Fruit fly (Drosophila melanogaster) whole organism, embryonic: ENCODE results near the gene CG1142.
A peak's percentile ranks its signal among the peaks of the same experiment; 100 is the strongest.

Experiments
- Ada2b ChIP-seq: fragments of 200-800 bp; sonication (Bioruptor generic); IDR thresholded peaks from 2 replicates; pipeline ENCODE4 v1.3.6; 2022; ENCODE audit warnings: missing biosample characterization, missing genetic modification characterization
- Antp ChIP-seq: fragments of 200-800 bp; sonication (Bioruptor generic); optimal IDR thresholded peaks from 3 replicates; lab custom pipeline; 2016; ENCODE audit warnings: missing biosample characterization, missing genetic modification characterization
- CG10209 ChIP-seq: fragments of 200-800 bp; sonication (Bioruptor generic); optimal IDR thresholded peaks from 3 replicates; lab custom pipeline; 2017; ENCODE audit warnings: missing biosample characterization, mild to moderate bottlenecking, missing genetic modification characterization, missing genetic modification reagents
- CG11093 ChIP-seq: fragments of 200-800 bp; sonication (Bioruptor generic); IDR thresholded peaks from 3 replicates; pipeline ENCODE4 v1.3.6; 2022; ENCODE audit warnings: missing biosample characterization, missing genetic modification characterization
- CG11695 ChIP-seq: fragments of 200-800 bp; sonication (Bioruptor generic); IDR thresholded peaks from 3 replicates; pipeline ENCODE4 v1.3.6; 2022; ENCODE audit warnings: missing biosample characterization, missing genetic modification characterization
- CG12942 ChIP-seq: fragments of 200-800 bp; sonication (Bioruptor generic); optimal IDR thresholded peaks from 3 replicates; lab custom pipeline; 2016; ENCODE audit warnings: missing biosample characterization, missing genetic modification characterization
- CG14050 ChIP-seq: fragments of 200-800 bp; sonication (Bioruptor generic); IDR thresholded peaks from 3 replicates; pipeline ENCODE4 v1.3.6; 2022; ENCODE audit warnings: missing biosample characterization, missing genetic modification characterization
- CG15269 ChIP-seq: fragments of 200-800 bp; sonication (Bioruptor generic); optimal IDR thresholded peaks from 2 replicates; lab custom pipeline; 2018; ENCODE audit warnings: missing biosample characterization, mild to moderate bottlenecking, missing genetic modification characterization, moderate library complexity
- CG1602 ChIP-seq: fragments of 200-800 bp; sonication (Bioruptor generic); optimal IDR thresholded peaks from 3 replicates; lab custom pipeline; 2016; ENCODE audit warnings: missing biosample characterization, missing genetic modification characterization
- CG1603 ChIP-seq: fragments of 200-800 bp; sonication (Bioruptor generic); optimal IDR thresholded peaks from 2 replicates; lab custom pipeline; 2019; ENCODE audit warnings: missing biosample characterization, mild to moderate bottlenecking, missing genetic modification characterization, moderate library complexity
- CG17359 ChIP-seq: fragments of 200-800 bp; sonication (Bioruptor generic); optimal IDR thresholded peaks from 3 replicates; lab custom pipeline; 2018; ENCODE audit warnings: missing biosample characterization, mild to moderate bottlenecking, missing genetic modification characterization, moderate library complexity
- CG17385 ChIP-seq: fragments of 200-800 bp; sonication (Bioruptor generic); optimal IDR thresholded peaks from 3 replicates; lab custom pipeline; 2018; ENCODE audit warnings: missing biosample characterization, mild to moderate bottlenecking, missing genetic modification characterization
- CG18262 ChIP-seq: fragments of 200-800 bp; optimal IDR thresholded peaks from 3 replicates; lab custom pipeline; 2019; ENCODE audit warnings: missing biosample characterization, mild to moderate bottlenecking, missing genetic modification characterization, moderate library complexity
- CG18619 ChIP-seq: fragments of 200-800 bp; sonication (Bioruptor generic); optimal IDR thresholded peaks from 3 replicates; lab custom pipeline; 2017; ENCODE audit warnings: missing biosample characterization, mild to moderate bottlenecking, missing genetic modification characterization
- CG3847 ChIP-seq: fragments of 200-800 bp; sonication (Bioruptor generic); IDR thresholded peaks from 2 replicates; pipeline ENCODE4 v1.3.6; 2022; ENCODE audit warnings: missing biosample characterization, missing genetic modification characterization
- CG3995 ChIP-seq: fragments of 200-800 bp; sonication (Bioruptor generic); optimal IDR thresholded peaks from 3 replicates; lab custom pipeline; 2016; ENCODE audit warnings: missing biosample characterization, missing genetic modification characterization
- CG5180 ChIP-seq: fragments of 200-800 bp; sonication (Bioruptor generic); optimal IDR thresholded peaks from 3 replicates; lab custom pipeline; 2017; ENCODE audit warnings: missing biosample characterization, missing genetic modification characterization, mild to moderate bottlenecking, moderate library complexity, missing genetic modification reagents
- CG6765 ChIP-seq: fragments of 200-800 bp; sonication (Bioruptor generic); optimal IDR thresholded peaks from 3 replicates; lab custom pipeline; 2017; ENCODE audit warnings: missing biosample characterization, mild to moderate bottlenecking, missing genetic modification characterization
- CG6791 ChIP-seq: fragments of 200-800 bp; sonication (Bioruptor generic); IDR thresholded peaks from 3 replicates; pipeline ENCODE4 v1.3.6; 2022; ENCODE audit warnings: missing biosample characterization, missing genetic modification characterization; ENCODE audit not compliant: partially characterized antibody
- CG7372 ChIP-seq: fragments of 200-800 bp; sonication (Bioruptor generic); IDR thresholded peaks from 2 replicates; pipeline ENCODE4 v1.3.6; 2022; ENCODE audit warnings: missing biosample characterization, missing genetic modification characterization
- CG8924 ChIP-seq: fragments of 200-800 bp; optimal IDR thresholded peaks from 3 replicates; lab custom pipeline; 2019; ENCODE audit warnings: missing biosample characterization, mild to moderate bottlenecking, missing genetic modification characterization, moderate library complexity
- Eip74EF ChIP-seq, 2 experiments: fragments of 200-800 bp in 1 of 2; fragments of >200 bp in 1 of 2; sonication (Bioruptor generic) in 1 of 2; optimal IDR thresholded peaks; 2 replicates each; lab custom pipeline; 2017 to 2019; ENCODE audit warnings: missing biosample characterization in 2 of 2, missing genetic modification characterization in 2 of 2, mild to moderate bottlenecking in 1 of 2, moderate library complexity in 1 of 2
- Fer1 ChIP-seq: fragments of 200-800 bp; sonication (Bioruptor generic); optimal IDR thresholded peaks from 2 replicates; lab custom pipeline; 2017; ENCODE audit warnings: missing biosample characterization, mild to moderate bottlenecking, missing genetic modification characterization
- Fer2 ChIP-seq: fragments of 200-800 bp; sonication (Bioruptor generic); optimal IDR thresholded peaks from 2 replicates; lab custom pipeline; 2018; ENCODE audit warnings: missing biosample characterization, mild to moderate bottlenecking, missing genetic modification characterization, moderate library complexity
- Mad ChIP-seq: fragments of 200-800 bp; sonication (Bioruptor generic); optimal IDR thresholded peaks from 2 replicates; lab custom pipeline; 2016; ENCODE audit warnings: missing biosample characterization, missing genetic modification characterization
- Max ChIP-seq: fragments of 200-800 bp; sonication (Bioruptor generic); optimal IDR thresholded peaks from 2 replicates; lab custom pipeline; 2016; ENCODE audit warnings: missing biosample characterization, mild to moderate bottlenecking, missing genetic modification characterization
- Oli ChIP-seq: fragments of 200-800 bp; sonication (Bioruptor generic); optimal IDR thresholded peaks from 2 replicates; lab custom pipeline; 2018; ENCODE audit warnings: missing biosample characterization, mild to moderate bottlenecking, missing genetic modification characterization, moderate library complexity
- Side ChIP-seq: fragments of 200-800 bp; sonication (Bioruptor generic); optimal IDR thresholded peaks from 2 replicates; lab custom pipeline; 2016; ENCODE audit warnings: missing biosample characterization, missing genetic modification characterization
- Sin3A ChIP-seq: fragments of >200 bp; optimal IDR thresholded peaks from 2 replicates; lab custom pipeline; 2018
- Stat92E ChIP-seq, 3 experiments: fragments of >200 bp in 2 of 3; fragments of 200-800 bp in 1 of 3; sonication (Bioruptor generic) in 1 of 3; optimal IDR thresholded peaks; 2 replicates each; lab custom pipeline; 2017 to 2019; ENCODE audit warnings: missing biosample characterization in 3 of 3, missing genetic modification characterization in 3 of 3, mild to moderate bottlenecking in 1 of 3, moderate library complexity in 1 of 3
- amos ChIP-seq: fragments of 200-800 bp; sonication (Bioruptor generic); IDR thresholded peaks from 2 replicates; pipeline ENCODE4 v1.3.6; 2022; ENCODE audit warnings: missing biosample characterization, missing genetic modification characterization; ENCODE audit not compliant: partially characterized antibody
- aop ChIP-seq: fragments of 200-800 bp; sonication (Bioruptor generic); IDR thresholded peaks from 2 replicates; pipeline ENCODE4 v1.3.6; 2022; ENCODE audit warnings: missing biosample characterization, missing genetic modification characterization
- az2 ChIP-seq: fragments of 200-800 bp; sonication (Bioruptor generic); optimal IDR thresholded peaks from 3 replicates; lab custom pipeline; 2016; ENCODE audit warnings: missing biosample characterization, missing genetic modification characterization
- dysf ChIP-seq: fragments of 200-800 bp; sonication (Bioruptor generic); IDR thresholded peaks from 3 replicates; pipeline ENCODE4 v1.3.6; 2022; ENCODE audit warnings: missing biosample characterization, missing genetic modification characterization
- eve ChIP-seq, 2 experiments: fragments of >200 bp; optimal IDR thresholded peaks; 2 replicates each; lab custom pipeline; 2017; ENCODE audit warnings: missing biosample characterization in 2 of 2, missing genetic modification characterization in 2 of 2
- her ChIP-seq: fragments of 200-800 bp; sonication (Bioruptor generic); optimal IDR thresholded peaks from 2 replicates; lab custom pipeline; 2016; ENCODE audit warnings: missing biosample characterization, missing genetic modification characterization
- luna ChIP-seq: fragments of 200-800 bp; sonication (Bioruptor generic); optimal IDR thresholded peaks from 2 replicates; lab custom pipeline; 2016; ENCODE audit warnings: missing biosample characterization, missing genetic modification characterization
- nmo ChIP-seq: fragments of 200-800 bp; sonication (Bioruptor generic); optimal IDR thresholded peaks from 2 replicates; lab custom pipeline; 2018; ENCODE audit warnings: missing biosample characterization, mild to moderate bottlenecking, missing genetic modification characterization, moderate library complexity
- nom ChIP-seq: fragments of 200-800 bp; sonication (Bioruptor generic); optimal IDR thresholded peaks from 2 replicates; lab custom pipeline; 2017; ENCODE audit warnings: missing biosample characterization, missing genetic modification characterization, mild to moderate bottlenecking, moderate library complexity, missing genetic modification reagents
- oc ChIP-seq: fragments of 200-800 bp; sonication (Bioruptor generic); optimal IDR thresholded peaks from 2 replicates; lab custom pipeline; 2018; ENCODE audit warnings: missing biosample characterization, mild to moderate bottlenecking, missing genetic modification characterization, moderate library complexity
- odd ChIP-seq: fragments of 200-800 bp; sonication (Bioruptor generic); optimal IDR thresholded peaks from 2 replicates; lab custom pipeline; 2017; ENCODE audit warnings: missing biosample characterization, mild to moderate bottlenecking, missing genetic modification characterization
- peb ChIP-seq: fragments of 200-800 bp; sonication (Bioruptor generic); IDR thresholded peaks from 2 replicates; pipeline ENCODE4 v1.3.6; 2022; ENCODE audit warnings: missing biosample characterization, missing genetic modification characterization
- pnt ChIP-seq: fragments of 200-800 bp; sonication (Bioruptor generic); optimal IDR thresholded peaks from 3 replicates; lab custom pipeline; 2016; ENCODE audit warnings: missing biosample characterization, missing genetic modification characterization
- prd ChIP-seq, 3 experiments: fragments of >200 bp in 2 of 3; fragments of 200-800 bp in 1 of 3; sonication (Bioruptor generic) in 1 of 3; optimal IDR thresholded peaks in 2 of 3; IDR thresholded peaks in 1 of 3; 2 replicates in 2 of 3; 3 replicates in 1 of 3; pipeline versions ENCODE4 v1.3.6 to Lab custom; 2017 to 2022; ENCODE audit warnings: missing biosample characterization in 1 of 3, missing genetic modification characterization in 1 of 3
- pros ChIP-seq: fragments of 200-800 bp; sonication (Bioruptor generic); optimal IDR thresholded peaks from 3 replicates; lab custom pipeline; 2019; ENCODE audit warnings: missing biosample characterization, mild to moderate bottlenecking, missing genetic modification characterization, moderate library complexity
- sc ChIP-seq, 3 experiments: fragments of >200 bp in 2 of 3; fragments of 200-800 bp in 1 of 3; sonication (Bioruptor generic) in 1 of 3; optimal IDR thresholded peaks; 2 replicates in 2 of 3; 3 replicates in 1 of 3; lab custom pipeline; 2017; ENCODE audit warnings: mild to moderate bottlenecking in 1 of 3, missing biosample characterization in 1 of 3, missing genetic modification characterization in 1 of 3, missing genetic modification reagents in 1 of 3
- scrt ChIP-seq: fragments of 200-800 bp; sonication (Bioruptor generic); optimal IDR thresholded peaks from 2 replicates; lab custom pipeline; 2018; ENCODE audit warnings: missing biosample characterization, mild to moderate bottlenecking, missing genetic modification characterization, moderate library complexity
- tap ChIP-seq: fragments of 200-800 bp; optimal IDR thresholded peaks from 3 replicates; lab custom pipeline; 2019; ENCODE audit warnings: missing biosample characterization, mild to moderate bottlenecking, missing genetic modification characterization, moderate library complexity
- twi ChIP-seq: fragments of 200-800 bp; optimal IDR thresholded peaks from 2 replicates; lab custom pipeline; 2019; ENCODE audit warnings: missing biosample characterization, mild to moderate bottlenecking, missing genetic modification characterization, moderate library complexity

Gene CG1142

dm6 chr3R:7490884-7491283 lies 17.3 kb upstream of the CG1142 start (continued):
- TF ChIP-seq dysf (0 out of 3 replicates have a peak, but pooled peaks have one; percentile 52), CG18262 (tag; lab: Kevin White, UChicago) (peak; percentile 80), CG11093 (GFP tag; lab: Robert Waterston, UW) (no peak), luna (GFP tag; lab: Kevin White, UChicago) (no peak), CG14050 (GFP tag; lab: Robert Waterston, UW) (peak; percentile 31; the same call in 2 of the 3 replicates), pros (GFP tag; lab: Kevin White, UChicago) (no peak), Sin3A (lab: Kevin White, UChicago) (no peak), Max (peak; percentile 5), CG18619 (GFP tag; lab: Kevin White, UChicago) (peak; percentile 21), tap (tag; lab: Kevin White, UChicago) (peak; percentile 68), CG8924 (tag; lab: Kevin White, UChicago) (peak; percentile 20), scrt (peak; percentile 13), peb (no peak), twi (no peak), prd (optimal IDR thresholded peaks at IDR 0.05; lab: Kevin White, UChicago) (no peak), prd (GFP tag; IDR thresholded peaks at IDR 0.05; lab: Robert Waterston, UW) (peak; percentile 57; the same call in 1 of the 3 replicates), CG17385 (GFP tag; lab: Kevin White, UChicago) (peak; percentile 56), oc (tag; lab: Kevin White, UChicago) (no peak), CG10209 (GFP tag; lab: Kevin White, UChicago) (peak; percentile 50), Side (GFP tag; lab: Kevin White, UChicago) (no peak), CG6765 (GFP tag; lab: Kevin White, UChicago) (no peak), CG15269 (tag; lab: Kevin White, UChicago) (peak; percentile 69), sc (optimal IDR thresholded peaks at IDR 0.05; lab: Kevin White, UChicago) (no peak), sc (GFP tag; optimal IDR thresholded peaks at IDR 0.05; lab: Kevin White, UChicago) (peak; percentile 13), Oli (tag; lab: Kevin White, UChicago) (peak; percentile 80), Stat92E (GFP tag; optimal IDR thresholded peaks at IDR 0.05; lab: Kevin White, UChicago) (no peak), aop (GFP tag; lab: Robert Waterston, UW) (no peak), pnt (GFP tag; lab: Kevin White, UChicago) (no peak), CG7372 (GFP tag; lab: Robert Waterston, UW) (no peak), Ada2b (GFP tag; lab: Robert Waterston, UW) (peak; percentile 28; the same call in 1 of the 2 replicates), odd (GFP tag; lab: Kevin White, UChicago) (peak; percentile 34), az2 (GFP tag; lab: Kevin White, UChicago) (peak; percentile 70), her (GFP tag; lab: Kevin White, UChicago) (no peak), Antp (GFP tag; lab: Kevin White, UChicago) (no peak), nmo (GFP tag; lab: Kevin White, UChicago) (peak; percentile 83), CG1603 (tag; lab: Kevin White, UChicago) (peak; percentile 16), amos (GFP tag; lab: Robert Waterston, UW) (no peak), Fer1 (GFP tag; lab: Kevin White, UChicago) (no peak), CG11695 (GFP tag; lab: Robert Waterston, UW) (peak; percentile 36; the same call in 1 of the 3 replicates), CG17359 (tag; lab: Kevin White, UChicago) (peak; percentile 80), Eip74EF (GFP tag; optimal IDR thresholded peaks at IDR 0.05; lab: Kevin White, UChicago) (peak in 1 of 2 experiments; percentile 52), Mad (no peak), CG12942 (GFP tag; lab: Kevin White, UChicago) (peak; percentile 20), Fer2 (peak; percentile 17), nom (GFP tag; lab: Kevin White, UChicago) (no peak), eve (GFP tag; optimal IDR thresholded peaks at IDR 0.05; lab: Kevin White, UChicago) (peak in 1 of 2 experiments; percentile 50), CG3847 (GFP tag; lab: Robert Waterston, UW) (no peak), CG1602 (GFP tag; lab: Kevin White, UChicago) (peak; percentile 55), CG5180 (GFP tag; lab: Kevin White, UChicago) (peak; percentile 47), CG3995 (no peak), CG6791 (GFP tag; lab: Robert Waterston, UW) (no peak)
